Worm (Caenorhabditis elegans): Measurements from ENCODE around the gene Y67D8B.2.

Gene Y67D8B.2

DNA sequence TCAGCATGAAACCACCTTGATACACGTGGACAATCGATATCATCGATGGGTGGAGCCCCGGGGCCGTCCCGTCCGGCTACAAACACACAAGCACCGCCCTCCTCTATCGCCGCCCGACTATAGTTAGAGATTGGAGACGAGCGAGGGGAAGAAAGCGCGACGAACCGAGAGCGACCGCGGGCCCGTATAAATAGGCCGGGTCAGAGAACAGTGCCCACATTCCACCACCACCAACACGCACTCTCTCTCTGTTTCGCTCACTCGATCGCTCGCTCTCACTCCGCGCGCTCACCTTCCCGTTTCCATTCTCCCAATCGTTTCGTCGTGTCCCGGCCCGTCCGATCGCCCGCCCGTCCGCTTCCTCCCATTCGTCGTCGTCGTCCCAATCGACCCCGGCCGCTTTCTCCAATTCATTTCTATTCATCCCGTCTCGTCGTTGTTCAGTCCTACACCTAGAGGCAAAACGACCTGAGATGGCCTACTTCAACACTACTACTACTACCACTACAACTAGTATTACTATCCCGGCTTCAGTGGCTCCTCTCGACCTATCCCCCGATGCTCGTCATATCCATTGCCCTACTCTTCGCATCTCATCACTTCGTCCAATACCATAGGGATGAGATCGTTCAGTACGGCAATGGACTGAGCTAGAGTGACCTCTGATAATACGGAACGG lies 41.5 kb upstream of the Y67D8B.2 start:
- TF ChIP-seq ztf-11 (tag; optimal IDR thresholded peaks at IDR 0.05) = no peak
- TF ChIP-seq aly-2 (tag; optimal IDR thresholded peaks at IDR 0.05) = no peak
- no peak for TF ChIP-seq nhr-67 (tag; optimal IDR thresholded peaks at IDR 0.05)
- no peak for TF ChIP-seq ZK546.5 (tag; optimal IDR thresholded peaks at IDR 0.05)
- TF ChIP-seq fos-1 (tag; optimal IDR thresholded peaks at IDR 0.05) = peak; percentile 47
- no peak for TF ChIP-seq nhr-28 (tag; optimal IDR thresholded peaks at IDR 0.05)
- no peak for TF ChIP-seq fkh-2 (tag; optimal IDR thresholded peaks at IDR 0.05)
- peak; percentile 9 for TF ChIP-seq jun-1 (tag; optimal IDR thresholded peaks at IDR 0.05)
- TF ChIP-seq fkh-10 (GFP tag; optimal IDR thresholded peaks at IDR 0.05) = no peak
- TF ChIP-seq mdl-1 (tag; optimal IDR thresholded peaks at IDR 0.05) = peak; percentile 38
- TF ChIP-seq lin-15B (tag; optimal IDR thresholded peaks at IDR 0.05) = peak; percentile 24
- TF ChIP-seq nhr-77 (tag; optimal IDR thresholded peaks at IDR 0.05) = no peak
- TF ChIP-seq egl-27 (tag; optimal IDR thresholded peaks at IDR 0.05) = no peak
- no peak for TF ChIP-seq unc-39 (tag; optimal IDR thresholded peaks at IDR 0.05)
- no peak for TF ChIP-seq sea-2 (GFP tag; optimal IDR thresholded peaks at IDR 0.05)
- peak; percentile 91 for TF ChIP-seq ama-1 (optimal IDR thresholded peaks at IDR 0.05)
- TF ChIP-seq ceh-82 (tag; optimal IDR thresholded peaks at IDR 0.05) = no peak
- no peak for TF ChIP-seq ceh-9 (tag; optimal IDR thresholded peaks at IDR 0.05)
- TF ChIP-seq mml-1 (tag; optimal IDR thresholded peaks at IDR 0.05) = no peak
- peak; percentile 62 for TF ChIP-seq nfya-1 (tag; optimal IDR thresholded peaks at IDR 0.05; ENCODE audit: insufficient read depth)
- TF ChIP-seq egl-5 (tag; optimal IDR thresholded peaks at IDR 0.05) = no peak
- no peak for TF ChIP-seq unc-62 (GFP tag; optimal IDR thresholded peaks at IDR 0.05)
- no peak for TF ChIP-seq skn-1 (tag; optimal IDR thresholded peaks at IDR 0.05)
- TF ChIP-seq ceh-28 (tag; optimal IDR thresholded peaks at IDR 0.05) = peak; percentile 81
- no peak for TF ChIP-seq nhr-12 (tag; optimal IDR thresholded peaks at IDR 0.05)
- TF ChIP-seq elt-3 (tag; optimal IDR thresholded peaks at IDR 0.05) = no peak
- TF ChIP-seq hmg-11 (tag; optimal IDR thresholded peaks at IDR 0.05) = peak; percentile 51
- TF ChIP-seq eor-1 (tag; optimal IDR thresholded peaks at IDR 0.05) = no peak
- no peak for TF ChIP-seq tbx-2 (tag; optimal IDR thresholded peaks at IDR 0.05)
- no peak for TF ChIP-seq nhr-237 (tag; optimal IDR thresholded peaks at IDR 0.05)
- no peak for TF ChIP-seq nhr-76 (tag; optimal IDR thresholded peaks at IDR 0.05)
- TF ChIP-seq nhr-11 (tag; optimal IDR thresholded peaks at IDR 0.05) = no peak
- no peak for TF ChIP-seq ztf-4 (tag; optimal IDR thresholded peaks at IDR 0.05)
- TF ChIP-seq daf-12 (tag; optimal IDR thresholded peaks at IDR 0.05) = no peak
- TF ChIP-seq R02D3.7 (tag; optimal IDR thresholded peaks at IDR 0.05) = no peak
- no peak for TF ChIP-seq lsy-12 (tag; optimal IDR thresholded peaks at IDR 0.05)
- peak; percentile 77 for TF ChIP-seq nhr-25 (tag; optimal IDR thresholded peaks at IDR 0.05)
- no peak for TF ChIP-seq zag-1 (tag; optimal IDR thresholded peaks at IDR 0.05)
- TF ChIP-seq snpc-4 (tag; optimal IDR thresholded peaks at IDR 0.05) = peak; percentile 8
- TF ChIP-seq ceh-16 (tag; optimal IDR thresholded peaks at IDR 0.05) = no peak
- peak; percentile 87 for TF ChIP-seq nhr-43 (tag; optimal IDR thresholded peaks at IDR 0.05; ENCODE audit: poor library complexity, severe bottlenecking)
- peak; percentile 37 for TF ChIP-seq pqm-1 (tag; optimal IDR thresholded peaks at IDR 0.05)
- TF ChIP-seq lin-39 (tag; optimal IDR thresholded peaks at IDR 0.05) = peak; percentile 35
- peak; percentile 77 for TF ChIP-seq nhr-23 (tag; optimal IDR thresholded peaks at IDR 0.05)
- TF ChIP-seq pha-4 (tag; optimal IDR thresholded peaks at IDR 0.05) = peak; percentile 44
- no peak for TF ChIP-seq elt-1 (tag; optimal IDR thresholded peaks at IDR 0.05)
- peak; percentile 72 for TF ChIP-seq elt-2 (tag; optimal IDR thresholded peaks at IDR 0.05)
